Worm (Caenorhabditis elegans): ENCODE results near the gene ZC155.2.

Gene ZC155.2

ce11 chrIII:5190671-5191174, 28.1 kb upstream of the ZC155.2 start, which contains the start of gene hira-1:
Gene hira-1, plus strand, starts transcription at chrIII:5191124.
- no peak for TF ChIP-seq nhr-6 (tag; optimal IDR thresholded peaks at IDR 0.05)
- TF ChIP-seq lin-13 (GFP tag; optimal IDR thresholded peaks at IDR 0.05): peak; percentile 17
- TF ChIP-seq unc-39 (tag; optimal IDR thresholded peaks at IDR 0.05): no peak
- peak in 1 of 2 experiments; percentile 56 for TF ChIP-seq lsy-2 (tag; optimal IDR thresholded peaks at IDR 0.05)
- TF ChIP-seq gmeb-1 (tag; optimal IDR thresholded peaks at IDR 0.05): peak; percentile 47
- TF ChIP-seq C34F6.9 (tag; optimal IDR thresholded peaks at IDR 0.05): peak; percentile 78
- peak; percentile 52 for TF ChIP-seq sem-4 (tag; optimal IDR thresholded peaks at IDR 0.05)
- no peak for TF ChIP-seq Y55F3AM.14 (GFP tag; optimal IDR thresholded peaks at IDR 0.05)
- TF ChIP-seq crh-2 (tag; optimal IDR thresholded peaks at IDR 0.05): peak; percentile 38
- peak; percentile 70 for TF ChIP-seq unc-55 (GFP tag; optimal IDR thresholded peaks at IDR 0.05)
- no peak for TF ChIP-seq fos-1 (tag; optimal IDR thresholded peaks at IDR 0.05)

DNA sequence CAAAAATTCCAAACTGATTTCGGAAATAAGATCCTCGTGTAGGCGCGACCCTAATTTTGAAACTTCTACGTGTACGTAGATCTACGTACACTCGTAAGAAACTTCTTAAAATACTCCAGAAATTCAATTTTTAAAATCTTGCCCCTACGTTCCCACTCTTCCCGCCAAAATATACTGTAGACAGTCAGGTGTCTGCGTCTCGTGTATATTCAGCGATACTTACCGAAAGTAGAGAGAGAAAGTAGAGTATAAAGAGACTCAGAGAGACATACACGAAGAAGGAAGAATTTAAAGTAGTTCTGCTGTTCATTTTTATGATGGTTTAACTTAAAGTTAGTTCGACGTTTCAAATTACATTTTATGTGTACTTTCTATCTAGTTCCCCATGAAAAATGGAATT, 25.5 kb upstream of the ZC155.2 start:
- TF ChIP-seq ztf-1 (GFP tag; conservative IDR thresholded peaks at IDR 0.05) (no peak), skn-1 (tag; optimal IDR thresholded peaks at IDR 0.05) (no peak), sem-4 (tag; optimal IDR thresholded peaks at IDR 0.05) (no peak), lin-11 (tag; optimal IDR thresholded peaks at IDR 0.05) (no peak), nhr-12 (tag; optimal IDR thresholded peaks at IDR 0.05) (no peak), egl-27 (tag; optimal IDR thresholded peaks at IDR 0.05) (no peak), mbf-1 (tag; optimal IDR thresholded peaks at IDR 0.05) (no peak), nhr-25 (tag; optimal IDR thresholded peaks at IDR 0.05) (no peak), nhr-11 (tag; optimal IDR thresholded peaks at IDR 0.05) (no peak), elt-1 (tag; optimal IDR thresholded peaks at IDR 0.05) (no peak), zag-1 (tag; optimal IDR thresholded peaks at IDR 0.05) (no peak)

DNA sequence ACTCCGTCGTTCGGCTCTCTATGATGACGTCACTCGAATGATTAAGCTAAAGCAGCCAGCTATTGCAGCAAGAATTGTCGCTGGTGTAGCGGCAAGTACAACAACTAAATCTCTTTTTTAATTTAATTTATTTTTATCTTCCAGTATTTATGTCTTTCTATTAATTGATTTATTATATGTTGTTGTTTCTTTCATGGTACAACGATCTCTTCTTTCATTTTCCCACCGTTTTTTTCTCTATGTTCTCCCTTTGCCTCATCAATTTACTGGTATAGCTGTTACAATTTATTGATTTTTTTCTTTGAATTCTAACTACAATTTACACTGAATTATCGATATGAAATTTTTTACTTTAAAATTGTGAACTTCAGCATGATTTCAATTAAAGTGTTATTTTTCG, 23.1 kb upstream of the ZC155.2 start, which contains the start of gene moc-6:
Gene moc-6 (plus strand): TSS at position 301 of the 400 bp plus-strand sequence.
- peak; percentile 32 for TF ChIP-seq C34F6.9 (tag; optimal IDR thresholded peaks at IDR 0.05)
- TF ChIP-seq sma-9 (GFP tag; optimal IDR thresholded peaks at IDR 0.05): no peak
- TF ChIP-seq sma-9 (tag; optimal IDR thresholded peaks at IDR 0.05): no peak

ce11 chrIII:5196298-5197045, 22.3 kb upstream of the ZC155.2 start:
- TF ChIP-seq ama-1 (optimal IDR thresholded peaks at IDR 0.05): peak; percentile 26
- TF ChIP-seq nhr-129 (tag; optimal IDR thresholded peaks at IDR 0.05): peak; percentile 57
- TF ChIP-seq sma-3 (GFP tag; optimal IDR thresholded peaks at IDR 0.05): peak; percentile 2
- TF ChIP-seq ztf-4 (tag; optimal IDR thresholded peaks at IDR 0.05): peak; percentile 66
- peak; percentile 11 for TF ChIP-seq crh-2 (tag; optimal IDR thresholded peaks at IDR 0.05)
- TF ChIP-seq sem-4 (tag; optimal IDR thresholded peaks at IDR 0.05): no peak
- no peak for TF ChIP-seq aly-2 (tag; optimal IDR thresholded peaks at IDR 0.05)
- no peak for TF ChIP-seq nhr-11 (tag; optimal IDR thresholded peaks at IDR 0.05)

DNA sequence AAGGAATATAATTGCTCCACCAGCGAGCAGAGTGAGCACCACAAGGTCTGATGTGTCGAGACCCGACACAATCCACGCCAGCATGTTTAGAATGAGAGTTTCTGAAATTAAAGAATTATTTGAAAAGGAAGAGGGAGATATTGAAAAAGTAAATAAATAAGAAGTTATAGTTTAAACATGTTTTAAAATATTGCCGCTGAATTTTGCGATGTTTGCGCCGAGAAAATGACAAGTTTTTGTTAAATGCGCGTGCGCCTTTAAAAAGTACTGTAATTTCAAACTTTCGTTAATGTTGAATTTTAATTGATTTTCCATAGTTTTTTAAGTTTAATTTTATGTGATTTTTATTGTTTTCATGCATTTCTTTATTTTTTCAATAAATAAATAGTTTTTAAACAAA, 19.2 kb upstream of the ZC155.2 start, which contains the start of gene emb-8:
Gene emb-8 (minus strand): TSS at position 101 of the 400 bp plus-strand sequence.
- TF ChIP-seq zag-1 (tag; optimal IDR thresholded peaks at IDR 0.05) (no peak), aly-2 (tag; optimal IDR thresholded peaks at IDR 0.05) (no peak), ceh-82 (tag; optimal IDR thresholded peaks at IDR 0.05) (no peak), skn-1 (tag; optimal IDR thresholded peaks at IDR 0.05) (no peak), ztf-11 (tag; optimal IDR thresholded peaks at IDR 0.05) (no peak), nhr-21 (tag; optimal IDR thresholded peaks at IDR 0.05) (no peak), mab-5 (tag; optimal IDR thresholded peaks at IDR 0.05) (no peak), ztf-4 (tag; optimal IDR thresholded peaks at IDR 0.05) (no peak), Y55F3AM.14 (GFP tag; optimal IDR thresholded peaks at IDR 0.05) (no peak), nhr-23 (tag; optimal IDR thresholded peaks at IDR 0.05) (no peak), unc-62 (GFP tag; optimal IDR thresholded peaks at IDR 0.05) (no peak), nhr-77 (tag; optimal IDR thresholded peaks at IDR 0.05) (no peak), mdl-1 (tag; optimal IDR thresholded peaks at IDR 0.05) (no peak), nhr-10 (tag; optimal IDR thresholded peaks at IDR 0.05) (no peak), sma-9 (GFP tag; optimal IDR thresholded peaks at IDR 0.05) (no peak), sma-9 (tag; optimal IDR thresholded peaks at IDR 0.05) (no peak)
